Worm (Caenorhabditis elegans): ENCODE data around the gene H02F09.2.
A peak's percentile ranks its signal among the peaks of the same experiment; 100 is the strongest.

H02F09.2 gene

ce11 chrX:1571949-1572348 is at the start of gene H02F09.2:
Gene H02F09.2 (plus strand): TSS chrX:1572249.
- no peak for TF ChIP-seq elt-3 (tag; optimal IDR thresholded peaks at IDR 0.05)
- TF ChIP-seq nhr-77 (tag; optimal IDR thresholded peaks at IDR 0.05): no peak

ce11 chrX:1523272-1523671 is 48.8 kb upstream of the H02F09.2 start:
- no peak for TF ChIP-seq nhr-77 (tag; optimal IDR thresholded peaks at IDR 0.05)
- TF ChIP-seq tbx-2 (tag; optimal IDR thresholded peaks at IDR 0.05): no peak
- no peak for TF ChIP-seq lin-39 (tag; optimal IDR thresholded peaks at IDR 0.05)
- TF ChIP-seq nhr-43 (tag; optimal IDR thresholded peaks at IDR 0.05; ENCODE audit: poor library complexity, severe bottlenecking): no peak
- TF ChIP-seq fkh-2 (tag; optimal IDR thresholded peaks at IDR 0.05): no peak
- no peak for TF ChIP-seq egl-27 (tag; optimal IDR thresholded peaks at IDR 0.05)
- no peak for TF ChIP-seq pha-4 (tag; optimal IDR thresholded peaks at IDR 0.05)

- no peak for TF ChIP-seq skn-1 (tag; optimal IDR thresholded peaks at IDR 0.05)
- no peak for TF ChIP-seq ceh-28 (tag; optimal IDR thresholded peaks at IDR 0.05)
- peak; percentile 59 for TF ChIP-seq nfya-1 (tag; optimal IDR thresholded peaks at IDR 0.05; ENCODE audit: insufficient read depth)
- no peak for TF ChIP-seq mdl-1 (tag; optimal IDR thresholded peaks at IDR 0.05)
- no peak for TF ChIP-seq egl-27 (tag; optimal IDR thresholded peaks at IDR 0.05)
- no peak for TF ChIP-seq tbx-2 (tag; optimal IDR thresholded peaks at IDR 0.05)
- TF ChIP-seq fkh-10 (GFP tag; optimal IDR thresholded peaks at IDR 0.05): no peak
- TF ChIP-seq lsy-12 (tag; optimal IDR thresholded peaks at IDR 0.05): peak; percentile 41
- peak; percentile 26 for TF ChIP-seq ama-1 (optimal IDR thresholded peaks at IDR 0.05)
- no peak for TF ChIP-seq fkh-2 (tag; optimal IDR thresholded peaks at IDR 0.05)
- TF ChIP-seq elt-1 (tag; optimal IDR thresholded peaks at IDR 0.05): no peak
- no peak for TF ChIP-seq nhr-43 (tag; optimal IDR thresholded peaks at IDR 0.05; ENCODE audit: poor library complexity, severe bottlenecking)
- no peak for TF ChIP-seq mml-1 (tag; optimal IDR thresholded peaks at IDR 0.05)
- TF ChIP-seq ceh-82 (tag; optimal IDR thresholded peaks at IDR 0.05): no peak
- TF ChIP-seq lin-15B (tag; optimal IDR thresholded peaks at IDR 0.05): no peak
- no peak for TF ChIP-seq aly-2 (tag; optimal IDR thresholded peaks at IDR 0.05)
- peak; percentile 84 for TF ChIP-seq lin-39 (tag; optimal IDR thresholded peaks at IDR 0.05)
- TF ChIP-seq nhr-77 (tag; optimal IDR thresholded peaks at IDR 0.05): no peak
- TF ChIP-seq sea-2 (GFP tag; optimal IDR thresholded peaks at IDR 0.05): no peak
- no peak for TF ChIP-seq ceh-9 (tag; optimal IDR thresholded peaks at IDR 0.05)
- TF ChIP-seq nhr-12 (tag; optimal IDR thresholded peaks at IDR 0.05): no peak
- no peak for TF ChIP-seq zag-1 (tag; optimal IDR thresholded peaks at IDR 0.05)
- TF ChIP-seq hmg-11 (tag; optimal IDR thresholded peaks at IDR 0.05): peak; percentile 44
- TF ChIP-seq elt-3 (tag; optimal IDR thresholded peaks at IDR 0.05): no peak
- TF ChIP-seq unc-39 (tag; optimal IDR thresholded peaks at IDR 0.05): no peak
- no peak for TF ChIP-seq pqm-1 (tag; optimal IDR thresholded peaks at IDR 0.05)
- no peak for TF ChIP-seq snpc-4 (tag; optimal IDR thresholded peaks at IDR 0.05)
- peak; percentile 64 for TF ChIP-seq egl-5 (tag; optimal IDR thresholded peaks at IDR 0.05)
- no peak for TF ChIP-seq daf-12 (tag; optimal IDR thresholded peaks at IDR 0.05)
- TF ChIP-seq jun-1 (tag; optimal IDR thresholded peaks at IDR 0.05): no peak
- TF ChIP-seq nhr-28 (tag; optimal IDR thresholded peaks at IDR 0.05): no peak
- no peak for TF ChIP-seq elt-2 (tag; optimal IDR thresholded peaks at IDR 0.05)
- TF ChIP-seq nhr-237 (tag; optimal IDR thresholded peaks at IDR 0.05): no peak
- no peak for TF ChIP-seq ZK546.5 (tag; optimal IDR thresholded peaks at IDR 0.05)
- no peak for TF ChIP-seq nhr-67 (tag; optimal IDR thresholded peaks at IDR 0.05)
- no peak for TF ChIP-seq eor-1 (tag; optimal IDR thresholded peaks at IDR 0.05)
- TF ChIP-seq nhr-76 (tag; optimal IDR thresholded peaks at IDR 0.05): no peak
- TF ChIP-seq ceh-16 (tag; optimal IDR thresholded peaks at IDR 0.05): no peak
- peak; percentile 62 for TF ChIP-seq nhr-23 (tag; optimal IDR thresholded peaks at IDR 0.05)
- TF ChIP-seq pha-4 (tag; optimal IDR thresholded peaks at IDR 0.05): peak; percentile 34
- no peak for TF ChIP-seq ztf-4 (tag; optimal IDR thresholded peaks at IDR 0.05)
- no peak for TF ChIP-seq R02D3.7 (tag; optimal IDR thresholded peaks at IDR 0.05)
- no peak for TF ChIP-seq fos-1 (tag; optimal IDR thresholded peaks at IDR 0.05)
- no peak for TF ChIP-seq ztf-11 (tag; optimal IDR thresholded peaks at IDR 0.05)
- no peak for TF ChIP-seq nhr-11 (tag; optimal IDR thresholded peaks at IDR 0.05)
- no peak for TF ChIP-seq unc-62 (GFP tag; optimal IDR thresholded peaks at IDR 0.05)
- TF ChIP-seq nhr-25 (tag; optimal IDR thresholded peaks at IDR 0.05): peak; percentile 19
Measured at ce11 chrX:1524559-1524958, 47.5 kb upstream of the H02F09.2 start.

Data from whole organism, L3 larva.